Fruit fly (Drosophila melanogaster): ENCODE results near the gene Amt.
A peak's percentile ranks its signal among the peaks of the same experiment; 100 is the strongest.

The Amt gene

dm6 chr3R:15265406-15266040, 16.6 kb upstream of the Amt start, which contains the start of gene ATPsynO:
Gene ATPsynO, plus strand, starts transcription at chr3R:15265591.
- TF ChIP-seq achi (GFP tag; optimal IDR thresholded peaks at IDR 0.05): no peak
- no peak for TF ChIP-seq CG7368 (GFP tag; optimal IDR thresholded peaks at IDR 0.05)
- TF ChIP-seq CG9139 (GFP tag; optimal IDR thresholded peaks at IDR 0.05): no peak
- TF ChIP-seq vri (GFP tag; optimal IDR thresholded peaks at IDR 0.05): peak; percentile 93
- no peak for TF ChIP-seq ss (GFP tag; optimal IDR thresholded peaks at IDR 0.05)
- TF ChIP-seq fd59A (GFP tag; optimal IDR thresholded peaks at IDR 0.05): no peak
- TF ChIP-seq CG3032 (tag; optimal IDR thresholded peaks at IDR 0.05): peak; percentile 35
- no peak for TF ChIP-seq Gug (GFP tag; IDR thresholded peaks at IDR 0.05)
- no peak for TF ChIP-seq Hr38 (GFP tag; optimal IDR thresholded peaks at IDR 0.05)
- TF ChIP-seq CG4318 (GFP tag; optimal IDR thresholded peaks at IDR 0.05): no peak
- no peak for TF ChIP-seq CG32006 (GFP tag; optimal IDR thresholded peaks at IDR 0.05)
- no peak for TF ChIP-seq CG31627 (GFP tag; optimal IDR thresholded peaks at IDR 0.05)
- peak; percentile 16 for TF ChIP-seq esn (GFP tag; optimal IDR thresholded peaks at IDR 0.05)
- no peak for TF ChIP-seq Ets21C (GFP tag; optimal IDR thresholded peaks at IDR 0.05)
- TF ChIP-seq CG6854 (GFP tag; optimal IDR thresholded peaks at IDR 0.05): no peak
- no peak for TF ChIP-seq CG10669 (GFP tag; optimal IDR thresholded peaks at IDR 0.05)
- TF ChIP-seq Eip78C (GFP tag): no peak
- TF ChIP-seq fd85E (GFP tag; optimal IDR thresholded peaks at IDR 0.05): no peak
- TF ChIP-seq CG1621 (tag; optimal IDR thresholded peaks at IDR 0.05): no peak

dm6 chr3R:15263946-15264345, 15.0 kb upstream of the Amt start:
- TF ChIP-seq Ets96B (tag; optimal IDR thresholded peaks at IDR 0.05) (no peak), dac (GFP tag; optimal IDR thresholded peaks at IDR 0.05) (no peak), fd85E (GFP tag; optimal IDR thresholded peaks at IDR 0.05) (no peak), Sox14 (GFP tag; optimal IDR thresholded peaks at IDR 0.05) (no peak), CG3919 (GFP tag; optimal IDR thresholded peaks at IDR 0.05) (no peak), topi (GFP tag; optimal IDR thresholded peaks at IDR 0.05) (no peak), Ets21C (GFP tag; optimal IDR thresholded peaks at IDR 0.05) (no peak), Gug (GFP tag; IDR thresholded peaks at IDR 0.05) (no peak), CG6808 (GFP tag; optimal IDR thresholded peaks at IDR 0.05) (no peak), CG11902 (GFP tag; optimal IDR thresholded peaks at IDR 0.05) (no peak), dsx (GFP tag; optimal IDR thresholded peaks at IDR 0.05; ENCODE audit: poor library complexity, severe bottlenecking) (no peak), CG34406 (GFP tag; optimal IDR thresholded peaks at IDR 0.05) (no peak), Hr38 (GFP tag; optimal IDR thresholded peaks at IDR 0.05) (no peak)

- TF ChIP-seq CG1621 (tag; optimal IDR thresholded peaks at IDR 0.05) (peak; percentile 38), Ets21C (GFP tag; optimal IDR thresholded peaks at IDR 0.05) (no peak), CG31627 (GFP tag; optimal IDR thresholded peaks at IDR 0.05) (peak; percentile 30), cyc (GFP tag; optimal IDR thresholded peaks at IDR 0.05) (peak; percentile 28)
Measured at dm6 chr3R:15262710-15263672, 14.1 kb upstream of the Amt start, which contains the start of the genes eIF2gamma and Set. Gene eIF2gamma, minus strand, starts transcription at chr3R:15263458. Gene Set, plus strand, starts transcription at chr3R:15263552.

dm6 chr3R:15250454-15250853, 1.5 kb upstream of the Amt start:
- peak; percentile 45 for TF ChIP-seq CG8632 (GFP tag; optimal IDR thresholded peaks at IDR 0.05)
- no peak for TF ChIP-seq CG11762 (GFP tag; optimal IDR thresholded peaks at IDR 0.05; ENCODE audit: insufficient read depth)
- no peak for TF ChIP-seq CG16779 (tag; optimal IDR thresholded peaks at IDR 0.05)
- no peak for TF ChIP-seq dsx (GFP tag; optimal IDR thresholded peaks at IDR 0.05; ENCODE audit: poor library complexity, severe bottlenecking)
- TF ChIP-seq Hr38 (GFP tag; optimal IDR thresholded peaks at IDR 0.05): no peak
- TF ChIP-seq Lpt (GFP tag; optimal IDR thresholded peaks at IDR 0.05): no peak
- no peak for TF ChIP-seq Sox102F (GFP tag; optimal IDR thresholded peaks at IDR 0.05)
- TF ChIP-seq CG8119 (GFP tag; IDR thresholded peaks at IDR 0.05): peak; percentile 69
- no peak for TF ChIP-seq CG6808 (GFP tag; optimal IDR thresholded peaks at IDR 0.05)
- no peak for TF ChIP-seq fkh (GFP tag; optimal IDR thresholded peaks at IDR 0.05)
- no peak for TF ChIP-seq Sox15 (GFP tag; optimal IDR thresholded peaks at IDR 0.05)
- TF ChIP-seq vri (GFP tag; optimal IDR thresholded peaks at IDR 0.05): no peak
- peak; percentile 45 for TF ChIP-seq Smox (GFP tag; optimal IDR thresholded peaks at IDR 0.05)
- peak; percentile 40 for TF ChIP-seq fd59A (GFP tag; optimal IDR thresholded peaks at IDR 0.05)
- TF ChIP-seq net (GFP tag; optimal IDR thresholded peaks at IDR 0.05): no peak
- TF ChIP-seq Eip75B (GFP tag; optimal IDR thresholded peaks at IDR 0.05): peak; percentile 50
- peak; percentile 56 for TF ChIP-seq Hr4 (GFP tag; optimal IDR thresholded peaks at IDR 0.05)
- TF ChIP-seq esn (GFP tag; optimal IDR thresholded peaks at IDR 0.05): no peak
- TF ChIP-seq CG11902 (GFP tag; optimal IDR thresholded peaks at IDR 0.05): no peak
- peak; percentile 66 for TF ChIP-seq CG10631 (GFP tag; optimal IDR thresholded peaks at IDR 0.05)

All from whole organism, prepupa.